Fruit fly (Drosophila melanogaster) ovary, adult (tissue): ENCODE results near the gene goe.

Source experiments
- CG17801 ChIP-seq: fragments of 200-800 bp; optimal IDR thresholded peaks from 2 replicates; lab custom pipeline; 2019; ENCODE audit warnings: missing biosample characterization, mild to moderate bottlenecking, missing genetic modification characterization, moderate library complexity; ENCODE audit not compliant: partially characterized antibody

Gene goe

DNA sequence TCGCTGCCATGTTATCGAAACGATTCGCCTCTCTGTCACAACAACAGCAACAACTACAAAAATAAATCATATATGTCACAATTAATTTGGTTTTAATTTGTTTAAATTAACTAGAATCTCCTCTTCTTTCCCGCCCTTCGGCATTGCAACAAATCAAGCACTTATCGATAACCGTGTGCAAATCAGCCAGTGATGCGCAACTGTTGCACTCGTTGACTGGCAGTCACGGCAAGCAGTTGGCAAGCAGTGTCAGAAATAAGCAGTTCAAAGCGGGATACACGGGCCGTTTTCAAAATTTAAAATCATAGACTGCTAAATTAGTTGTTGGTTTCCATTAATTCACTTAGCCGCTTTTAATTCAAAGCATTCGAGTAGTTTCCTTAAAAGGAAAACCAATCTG lies 67.9 kb downstream of the goe start, which contains the start of gene Axs:
TSS of gene Axs (minus strand) at position 131 of the 400 bp plus-strand sequence.
- no peak for TF ChIP-seq CG17801 (GFP tag; lab: Kevin White, UChicago)

DNA sequence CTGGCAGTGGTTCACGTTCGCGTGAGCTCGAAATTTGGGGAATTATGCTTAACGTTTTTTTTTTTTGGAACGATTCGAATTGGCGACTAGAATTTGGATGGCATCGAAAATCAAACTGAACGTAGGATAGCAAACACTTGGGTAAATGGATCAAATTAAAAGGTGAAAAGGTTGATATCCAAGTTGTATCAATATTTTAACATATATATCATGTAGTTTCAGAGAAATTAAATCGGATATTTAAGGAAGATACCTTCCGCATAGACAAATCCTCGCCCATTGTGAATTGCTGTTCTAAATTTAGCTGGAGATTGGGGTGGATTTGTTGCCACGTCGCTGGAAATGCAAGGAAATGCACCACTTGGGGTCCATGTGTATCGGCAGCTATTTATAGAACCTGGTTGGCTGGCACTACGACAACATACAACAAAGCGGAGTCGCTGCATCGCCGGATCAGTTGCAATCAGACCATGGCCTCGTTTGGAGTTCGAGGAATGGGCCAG lies 72.8 kb downstream of the goe start, which contains the start of the genes CG13010 and sing:
TSS of gene CG13010 (minus strand) at position 101 of the 503 bp plus-strand sequence.
TSS of gene sing (plus strand) at position 453 of the 503 bp plus-strand sequence.
- TF ChIP-seq CG17801 (GFP tag; lab: Kevin White, UChicago), result no peak
